Worm (Caenorhabditis elegans) whole organism, L3 larva: Measurements from ENCODE around the gene mec-15.

Experiments used
- R02D3.7 ChIP-seq: fragments of 150-350 bp; optimal IDR thresholded peaks from 2 replicates; lab custom pipeline; 2014; ENCODE audit warnings: missing biosample characterization, missing genetic modification characterization
- ZK546.5 ChIP-seq: sonication (generic microtip); optimal IDR thresholded peaks from 2 replicates; lab custom pipeline; 2017; ENCODE audit warnings: missing biosample characterization, missing genetic modification characterization
- ama-1 ChIP-seq: fragments of 150-350 bp; optimal IDR thresholded peaks from 2 replicates; lab custom pipeline; 2018
- ceh-28 ChIP-seq: fragments of 150-350 bp; optimal IDR thresholded peaks from 2 replicates; lab custom pipeline; 2014; ENCODE audit warnings: missing biosample characterization, missing genetic modification reagents, missing genetic modification characterization
- ceh-82 ChIP-seq: fragments of 150-350 bp; optimal IDR thresholded peaks from 2 replicates; lab custom pipeline; 2014; ENCODE audit warnings: missing biosample characterization, missing genetic modification characterization
- daf-12 ChIP-seq: fragments of 150-350 bp; optimal IDR thresholded peaks from 2 replicates; lab custom pipeline; 2014; ENCODE audit warnings: missing biosample characterization, missing genetic modification reagents, missing genetic modification characterization
- egl-27 ChIP-seq: sonication (generic microtip); optimal IDR thresholded peaks from 4 replicates; lab custom pipeline; 2017; ENCODE audit warnings: missing biosample characterization, missing genetic modification reagents, missing genetic modification characterization
- egl-5 ChIP-seq: fragments of 150-350 bp; optimal IDR thresholded peaks from 2 replicates; lab custom pipeline; 2017; ENCODE audit warnings: missing biosample characterization, missing genetic modification reagents, missing genetic modification characterization, inconsistent platforms
- elt-2 ChIP-seq: sonication (generic microtip); optimal IDR thresholded peaks from 2 replicates; lab custom pipeline; 2016; ENCODE audit warnings: missing genetic modification reagents, mild to moderate bottlenecking, missing genetic modification characterization, missing compliant biosample characterization
- elt-3 ChIP-seq, 3 experiments: fragments of 150-350 bp in 1 of 3; sonication (generic microtip) in 2 of 3; optimal IDR thresholded peaks; 2 replicates in 2 of 3; 4 replicates in 1 of 3; lab custom pipeline; 2014 to 2017; ENCODE audit warnings: missing biosample characterization in 3 of 3, missing genetic modification characterization in 3 of 3
- eor-1 ChIP-seq, 2 experiments: fragments of 150-350 bp; optimal IDR thresholded peaks; 2 replicates each; lab custom pipeline; 2014 to 2018; ENCODE audit warnings: missing biosample characterization in 2 of 2, missing genetic modification characterization in 2 of 2
- fkh-2 ChIP-seq: fragments of 150-350 bp; optimal IDR thresholded peaks from 2 replicates; lab custom pipeline; 2014; ENCODE audit warnings: missing biosample characterization, missing genetic modification reagents, missing genetic modification characterization
- hmg-11 ChIP-seq: sonication (generic microtip); optimal IDR thresholded peaks from 2 replicates; lab custom pipeline; 2016; ENCODE audit warnings: missing genetic modification characterization, missing compliant biosample characterization
- jun-1 ChIP-seq: fragments of 150-350 bp; optimal IDR thresholded peaks from 2 replicates; lab custom pipeline; 2014; ENCODE audit warnings: missing biosample characterization, missing genetic modification reagents, missing genetic modification characterization
- lin-15B ChIP-seq: fragments of 150-350 bp; optimal IDR thresholded peaks from 2 replicates; lab custom pipeline; 2014; ENCODE audit warnings: missing biosample characterization, missing genetic modification characterization
- lin-39 ChIP-seq: fragments of 150-350 bp; optimal IDR thresholded peaks from 2 replicates; lab custom pipeline; 2018; ENCODE audit warnings: missing biosample characterization, missing genetic modification reagents, missing genetic modification characterization
- mdl-1 ChIP-seq: fragments of 150-350 bp; optimal IDR thresholded peaks from 2 replicates; lab custom pipeline; 2014; ENCODE audit warnings: missing biosample characterization, missing genetic modification characterization
- mml-1 ChIP-seq: fragments of 150-350 bp; sonication (generic microtip); optimal IDR thresholded peaks from 3 replicates; lab custom pipeline; 2014; ENCODE audit warnings: missing biosample characterization, missing genetic modification characterization
- nfya-1 ChIP-seq: sonication (generic microtip); optimal IDR thresholded peaks from 2 replicates; lab custom pipeline; 2017; ENCODE audit warnings: missing genetic modification characterization, mild to moderate bottlenecking, missing compliant biosample characterization, antibody characterized with exemption, moderate library complexity; ENCODE audit not compliant: insufficient read depth
- nhr-12 ChIP-seq: fragments of 150-350 bp; optimal IDR thresholded peaks from 2 replicates; lab custom pipeline; 2014; ENCODE audit warnings: missing biosample characterization, missing genetic modification characterization
- nhr-23 ChIP-seq: fragments of 150-350 bp; optimal IDR thresholded peaks from 2 replicates; lab custom pipeline; 2014; ENCODE audit warnings: missing biosample characterization, missing genetic modification reagents, missing genetic modification characterization
- nhr-25 ChIP-seq: sonication (generic microtip); optimal IDR thresholded peaks from 2 replicates; lab custom pipeline; 2017; ENCODE audit warnings: missing biosample characterization, missing genetic modification characterization
- nhr-28 ChIP-seq: fragments of 150-350 bp; optimal IDR thresholded peaks from 2 replicates; lab custom pipeline; 2014; ENCODE audit warnings: missing biosample characterization, missing genetic modification characterization
- nhr-67 ChIP-seq: fragments of 150-350 bp; optimal IDR thresholded peaks from 2 replicates; lab custom pipeline; 2014; ENCODE audit warnings: missing biosample characterization, missing genetic modification characterization
- nhr-76 ChIP-seq: fragments of 150-350 bp; sonication (generic microtip); optimal IDR thresholded peaks from 5 replicates; lab custom pipeline; 2014; ENCODE audit warnings: missing biosample characterization, missing genetic modification characterization
- nhr-77 ChIP-seq: fragments of 150-350 bp; optimal IDR thresholded peaks from 2 replicates; lab custom pipeline; 2014; ENCODE audit warnings: missing biosample characterization, missing genetic modification characterization
- pha-4 ChIP-seq: fragments of 150-350 bp; optimal IDR thresholded peaks from 2 replicates; lab custom pipeline; 2014; ENCODE audit warnings: missing biosample characterization, missing genetic modification reagents, missing genetic modification characterization
- pqm-1 ChIP-seq: fragments of 150-350 bp; optimal IDR thresholded peaks from 2 replicates; lab custom pipeline; 2017; ENCODE audit warnings: missing biosample characterization, missing genetic modification characterization, inconsistent platforms
- sea-2 ChIP-seq: fragments of 150-350 bp; sonication (generic microtip); optimal IDR thresholded peaks from 4 replicates; lab custom pipeline; 2014; ENCODE audit warnings: missing biosample characterization, missing genetic modification reagents, missing genetic modification characterization
- snpc-4 ChIP-seq: fragments of 150-350 bp; optimal IDR thresholded peaks from 2 replicates; lab custom pipeline; 2014; ENCODE audit warnings: missing biosample characterization, missing genetic modification characterization
- unc-62 ChIP-seq: fragments of 150-350 bp; sonication (generic microtip); optimal IDR thresholded peaks from 4 replicates; lab custom pipeline; 2014; ENCODE audit warnings: missing biosample characterization, missing genetic modification reagents, missing genetic modification characterization
- zag-1 ChIP-seq: fragments of 150-350 bp; optimal IDR thresholded peaks from 2 replicates; lab custom pipeline; 2014; ENCODE audit warnings: missing biosample characterization, missing genetic modification characterization
- ztf-11 ChIP-seq: fragments of 150-350 bp; optimal IDR thresholded peaks from 2 replicates; lab custom pipeline; 2014; ENCODE audit warnings: missing biosample characterization, missing genetic modification characterization
- ztf-4 ChIP-seq: fragments of 150-350 bp; optimal IDR thresholded peaks from 2 replicates; lab custom pipeline; 2014; ENCODE audit warnings: missing biosample characterization, missing genetic modification characterization

mec-15 gene

ce11 chrII:10239595-10239994 lies at the start of gene mec-15:
mec-15 (minus strand) TSS chrII:10239695.
- no peak for TF ChIP-seq nhr-76
- no peak for TF ChIP-seq R02D3.7
- no peak for TF ChIP-seq elt-3 (tag; optimal IDR thresholded peaks at IDR 0.05; lab: Kevin White, UChicago)
- no peak for TF ChIP-seq hmg-11 (tag; lab: Kevin White, UChicago)
- no peak for TF ChIP-seq egl-5 (tag; lab: Kevin White, UChicago)
- TF ChIP-seq ztf-11 (tag; lab: Kevin White, UChicago) = no peak
- TF ChIP-seq jun-1 (tag; lab: Kevin White, UChicago) = no peak
- no peak for TF ChIP-seq ceh-28 (tag; lab: Kevin White, UChicago)
- no peak for TF ChIP-seq pha-4 (tag; lab: Kevin White, UChicago)

ce11 chrII:10288926-10289325 lies 49.4 kb upstream of the mec-15 start:
- TF ChIP-seq egl-5 (tag; lab: Kevin White, UChicago) (peak; percentile 70), nfya-1 (tag; lab: Kevin White, UChicago) (peak; percentile 24), nhr-23 (tag; lab: Kevin White, UChicago) (no peak), ceh-82 (tag; lab: Kevin White, UChicago) (no peak), nhr-25 (tag; lab: Kevin White, UChicago) (peak; percentile 23)

- TF ChIP-seq sea-2 (GFP tag; lab: Kevin White, UChicago) = no peak
- no peak for TF ChIP-seq egl-5 (tag; lab: Kevin White, UChicago)
- TF ChIP-seq ceh-28 (tag; lab: Kevin White, UChicago) = no peak
- TF ChIP-seq lin-15B (tag; lab: Kevin White, UChicago) = no peak
- TF ChIP-seq ama-1 (lab: Kevin White, UChicago) = no peak
- no peak for TF ChIP-seq nhr-12 (tag; lab: Kevin White, UChicago)
- no peak for TF ChIP-seq eor-1 (tag; optimal IDR thresholded peaks at IDR 0.05; lab: Kevin White, UChicago)
- no peak for TF ChIP-seq mml-1 (tag; lab: Kevin White, UChicago)
- TF ChIP-seq lin-39 (tag; lab: Kevin White, UChicago) = no peak
- TF ChIP-seq nhr-77 (tag; lab: Kevin White, UChicago) = no peak
- no peak for TF ChIP-seq egl-27 (tag; lab: Kevin White, UChicago)
- no peak for TF ChIP-seq nhr-76
- TF ChIP-seq pha-4 (tag; lab: Kevin White, UChicago) = no peak
- no peak for TF ChIP-seq pqm-1
- TF ChIP-seq elt-2 (tag; lab: Kevin White, UChicago) = no peak
- TF ChIP-seq mdl-1 (tag; lab: Kevin White, UChicago) = no peak
- no peak for TF ChIP-seq daf-12 (tag; lab: Kevin White, UChicago)
- TF ChIP-seq nhr-28 = no peak
- no peak for TF ChIP-seq snpc-4 (tag; lab: Kevin White, UChicago)
These were observed 45.5 kb upstream of the mec-15 start for ce11 chrII:10284991-10285390.

- no peak for TF ChIP-seq elt-2 (tag; lab: Kevin White, UChicago)
- no peak for TF ChIP-seq ztf-4 (tag; lab: Kevin White, UChicago)
- no peak for TF ChIP-seq hmg-11 (tag; lab: Kevin White, UChicago)
- no peak for TF ChIP-seq egl-27 (tag; lab: Kevin White, UChicago)
- TF ChIP-seq eor-1 (tag; optimal IDR thresholded peaks at IDR 0.05; lab: Kevin White, UChicago) = no peak
- TF ChIP-seq fkh-2 (tag; lab: Kevin White, UChicago) = no peak
- no peak for TF ChIP-seq ceh-82 (tag; lab: Kevin White, UChicago)
These were observed 43.6 kb upstream of the mec-15 start for ce11 chrII:10283145-10283544.

- TF ChIP-seq pqm-1 = peak; percentile 82
- no peak for TF ChIP-seq lin-39 (tag; lab: Kevin White, UChicago)
- peak; percentile 75 for TF ChIP-seq elt-2 (tag; lab: Kevin White, UChicago)
- no peak for TF ChIP-seq jun-1 (tag; lab: Kevin White, UChicago)
These were observed 42.2 kb upstream of the mec-15 start for ce11 chrII:10281674-10282073.

- TF ChIP-seq mml-1 (tag; lab: Kevin White, UChicago) (no peak), eor-1 (tag; optimal IDR thresholded peaks at IDR 0.05; lab: Kevin White, UChicago) (no peak), nhr-23 (tag; lab: Kevin White, UChicago) (no peak), R02D3.7 (no peak), zag-1 (tag; lab: Kevin White, UChicago) (no peak), ZK546.5 (tag; lab: Kevin White, UChicago) (no peak), ceh-82 (tag; lab: Kevin White, UChicago) (no peak), nhr-28 (no peak), ceh-28 (tag; lab: Kevin White, UChicago) (no peak), nfya-1 (tag; lab: Kevin White, UChicago) (no peak), nhr-12 (tag; lab: Kevin White, UChicago) (no peak), sea-2 (GFP tag; lab: Kevin White, UChicago) (no peak), unc-62 (GFP tag; lab: Kevin White, UChicago) (no peak), daf-12 (tag; lab: Kevin White, UChicago) (no peak), snpc-4 (tag; lab: Kevin White, UChicago) (no peak), ztf-11 (tag; lab: Kevin White, UChicago) (no peak), nhr-67 (tag; lab: Kevin White, UChicago) (no peak), pqm-1 (no peak), nhr-77 (tag; lab: Kevin White, UChicago) (no peak)
These were observed 40.1 kb upstream of the mec-15 start, which contains the start of gene ZK971.1 for ce11 chrII:10279561-10279960. ZK971.1 (minus strand) TSS chrII:10279661.
